Fruit fly (Drosophila melanogaster) whole organism, adult: Measurements from ENCODE around the gene Vha100-4.

Experiments used
- CG11617 ChIP-seq: fragments of 200-800 bp; sonication (Bioruptor generic); optimal IDR thresholded peaks from 2 replicates; lab custom pipeline; 2017; ENCODE audit warnings: mild to moderate bottlenecking, missing biosample characterization, missing genetic modification reagents, missing genetic modification characterization
- CG12768 ChIP-seq: fragments of 200-800 bp; sonication (Bioruptor generic); optimal IDR thresholded peaks from 2 replicates; lab custom pipeline; 2017; ENCODE audit warnings: missing biosample characterization, missing genetic modification characterization, mild to moderate bottlenecking, moderate library complexity, missing genetic modification reagents
- CG14711 ChIP-seq: fragments of 200-800 bp; sonication (Bioruptor generic); optimal IDR thresholded peaks from 2 replicates; lab custom pipeline; 2018; ENCODE audit warnings: missing biosample characterization, mild to moderate bottlenecking, missing genetic modification characterization, moderate library complexity
- CG1620 ChIP-seq: fragments of 200-800 bp; sonication (Bioruptor generic); optimal IDR thresholded peaks from 2 replicates; lab custom pipeline; 2016; ENCODE audit warnings: missing biosample characterization, missing genetic modification characterization
- CG33017 ChIP-seq: fragments of 200-800 bp; sonication (Bioruptor generic); optimal IDR thresholded peaks from 2 replicates; lab custom pipeline; 2018; ENCODE audit warnings: missing biosample characterization, mild to moderate bottlenecking, missing genetic modification characterization, moderate library complexity
- CG5204 ChIP-seq: fragments of 200-800 bp; sonication (Bioruptor generic); optimal IDR thresholded peaks from 2 replicates; lab custom pipeline; 2016; ENCODE audit warnings: missing biosample characterization, missing genetic modification characterization
- CG7045 ChIP-seq: fragments of 200-800 bp; sonication (Bioruptor generic); optimal IDR thresholded peaks from 2 replicates; lab custom pipeline; 2017; ENCODE audit warnings: missing biosample characterization, mild to moderate bottlenecking, missing genetic modification characterization
- CG7101 ChIP-seq: fragments of 200-800 bp; sonication (Bioruptor generic); optimal IDR thresholded peaks from 2 replicates; lab custom pipeline; 2018; ENCODE audit warnings: missing biosample characterization, mild to moderate bottlenecking, missing genetic modification characterization, moderate library complexity
- Clk ChIP-seq: fragments of 200-800 bp; sonication (Bioruptor generic); optimal IDR thresholded peaks from 2 replicates; lab custom pipeline; 2017; ENCODE audit warnings: missing biosample characterization, missing genetic modification characterization
- Crg-1 ChIP-seq: fragments of 200-800 bp; sonication (Bioruptor generic); optimal IDR thresholded peaks from 2 replicates; lab custom pipeline; 2016; ENCODE audit warnings: missing biosample characterization, missing genetic modification characterization
- Hr96 ChIP-seq: fragments of 200-800 bp; sonication (Bioruptor generic); optimal IDR thresholded peaks from 2 replicates; lab custom pipeline; 2016; ENCODE audit warnings: missing biosample characterization, missing genetic modification characterization
- Mnt ChIP-seq: fragments of 200-800 bp; sonication (Bioruptor generic); optimal IDR thresholded peaks from 2 replicates; lab custom pipeline; 2016; ENCODE audit warnings: missing biosample characterization, mild to moderate bottlenecking, missing genetic modification characterization
- bab1 ChIP-seq: fragments of 200-800 bp; sonication (Bioruptor generic); optimal IDR thresholded peaks from 3 replicates; lab custom pipeline; 2019; ENCODE audit warnings: missing biosample characterization, mild to moderate bottlenecking, missing genetic modification characterization, moderate library complexity
- cic ChIP-seq: fragments of 200-800 bp; sonication (Bioruptor generic); optimal IDR thresholded peaks from 2 replicates; lab custom pipeline; 2017; ENCODE audit warnings: missing biosample characterization, mild to moderate bottlenecking, missing genetic modification characterization, moderate library complexity
- cnc ChIP-seq, 2 experiments: fragments of >200 bp; optimal IDR thresholded peaks; 2 replicates each; lab custom pipeline; 2017
- kay ChIP-seq: fragments of 200-800 bp; sonication (Bioruptor generic); peaks from one replicate; lab custom pipeline; 2016; ENCODE audit warnings: missing biosample characterization, missing genetic modification characterization, borderline replicate concordance
- ovo ChIP-seq: fragments of 200-800 bp; sonication (Bioruptor generic); optimal IDR thresholded peaks from 2 replicates; lab custom pipeline; 2016; ENCODE audit warnings: missing biosample characterization, missing genetic modification characterization
- pad ChIP-seq: fragments of 200-800 bp; sonication (Bioruptor generic); optimal IDR thresholded peaks from 3 replicates; lab custom pipeline; 2017; ENCODE audit warnings: missing biosample characterization, missing genetic modification characterization, mild to moderate bottlenecking, moderate library complexity, missing genetic modification reagents
- tj ChIP-seq: fragments of 200-800 bp; sonication (Bioruptor generic); optimal IDR thresholded peaks from 3 replicates; lab custom pipeline; 2017; ENCODE audit warnings: missing biosample characterization, mild to moderate bottlenecking, missing genetic modification characterization, moderate library complexity
- toe ChIP-seq: fragments of 200-800 bp; sonication (Bioruptor generic); optimal IDR thresholded peaks from 2 replicates; lab custom pipeline; 2016; ENCODE audit warnings: missing biosample characterization, missing genetic modification characterization

Gene Vha100-4

dm6 chr3R:18395694-18396093 lies 6.1 kb upstream of the Vha100-4 start:
- peak; percentile 100 for TF ChIP-seq tj (GFP tag; lab: Kevin White, UChicago)
- TF ChIP-seq Hr96 (GFP tag; lab: Kevin White, UChicago), result no peak

- TF ChIP-seq ovo (GFP tag; lab: Kevin White, UChicago) (no peak), toe (GFP tag; lab: Kevin White, UChicago) (no peak), Clk (GFP tag; lab: Kevin White, UChicago) (no peak), cic (no peak), Crg-1 (no peak), CG12768 (no peak), CG14711 (tag; lab: Kevin White, UChicago) (no peak), CG7101 (tag; lab: Kevin White, UChicago) (no peak), Mnt (GFP tag; lab: Kevin White, UChicago) (no peak), CG5204 (GFP tag; lab: Kevin White, UChicago) (no peak), CG33017 (tag; lab: Kevin White, UChicago) (no peak), CG11617 (no peak), CG1620 (no peak), pad (GFP tag; lab: Kevin White, UChicago) (no peak)
These were observed 5.3 kb upstream of the Vha100-4 start for dm6 chr3R:18394876-18395275.

dm6 chr3R:18393436-18393835 lies 3.8 kb upstream of the Vha100-4 start:
- no peak for TF ChIP-seq CG7045
- TF ChIP-seq Mnt (GFP tag; lab: Kevin White, UChicago), result peak; percentile 14
- peak; percentile 1 for TF ChIP-seq cic
- no peak for TF ChIP-seq pad (GFP tag; lab: Kevin White, UChicago)
- TF ChIP-seq Hr96 (GFP tag; lab: Kevin White, UChicago), result no peak
- TF ChIP-seq CG7101 (tag; lab: Kevin White, UChicago), result peak; percentile 71
- no peak for TF ChIP-seq CG5204 (GFP tag; lab: Kevin White, UChicago)
- TF ChIP-seq toe (GFP tag; lab: Kevin White, UChicago), result peak; percentile 33
- TF ChIP-seq tj (GFP tag; lab: Kevin White, UChicago), result peak; percentile 32
- TF ChIP-seq Crg-1, result no peak
- TF ChIP-seq Clk (GFP tag; lab: Kevin White, UChicago), result no peak
- TF ChIP-seq CG12768, result no peak
- no peak for TF ChIP-seq cnc (optimal IDR thresholded peaks at IDR 0.05; lab: Kevin White, UChicago)
- peak; percentile 37 for TF ChIP-seq CG33017 (tag; lab: Kevin White, UChicago)
- no peak for TF ChIP-seq ovo (GFP tag; lab: Kevin White, UChicago)
- no peak for TF ChIP-seq CG1620
- TF ChIP-seq CG11617, result peak; percentile 76
- TF ChIP-seq bab1 (GFP tag; lab: Kevin White, UChicago), result peak; percentile 32
- no peak for TF ChIP-seq kay
- peak; percentile 3 for TF ChIP-seq CG14711 (tag; lab: Kevin White, UChicago)

DNA sequence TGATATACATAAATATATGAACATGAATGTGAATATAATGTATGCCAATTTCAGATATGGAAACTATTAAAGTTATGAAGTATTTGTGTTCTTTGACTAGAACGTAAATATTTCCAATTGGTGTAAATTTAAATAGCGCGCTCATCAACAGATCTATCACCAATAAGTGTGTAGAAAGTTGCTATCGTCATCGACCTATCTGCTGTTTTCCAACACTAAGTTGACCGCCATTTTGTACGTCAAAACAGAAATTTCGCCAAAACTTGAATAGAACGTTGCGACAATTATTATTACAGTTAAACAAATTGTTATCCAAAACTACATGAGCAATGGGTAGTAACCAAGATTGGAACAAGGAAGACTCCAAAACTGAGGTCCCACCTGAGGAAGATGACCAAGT lies 4.0 kb downstream of the Vha100-4 start, which contains the start of gene cona:
Gene cona, plus strand, starts transcription at position 236 of the 400 bp plus-strand sequence.
- TF ChIP-seq bab1 (GFP tag; lab: Kevin White, UChicago) (peak; percentile 14), Hr96 (GFP tag; lab: Kevin White, UChicago) (no peak)

DNA sequence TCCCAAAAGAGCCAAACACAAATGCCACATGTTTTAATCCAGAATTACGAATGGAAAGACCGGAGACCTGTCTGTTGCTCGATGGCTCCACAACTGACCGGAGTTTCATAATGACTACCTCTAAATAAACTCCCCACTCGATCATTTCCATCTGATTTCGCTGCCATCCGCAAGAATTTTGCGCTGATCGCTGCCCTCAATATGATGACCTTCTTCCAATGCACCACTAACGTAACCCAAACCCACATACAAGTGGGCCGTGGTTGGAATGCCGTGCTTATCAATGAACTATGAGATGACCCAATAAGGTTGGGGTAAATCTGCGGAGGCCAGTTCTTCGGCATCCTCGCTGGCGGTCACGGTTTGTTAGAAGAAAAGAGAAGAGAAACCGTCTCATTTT lies 4.6 kb downstream of the Vha100-4 start, which contains the start of gene CG14309:
Gene CG14309, minus strand, starts transcription at position 101 of the 400 bp plus-strand sequence.
- TF ChIP-seq tj (GFP tag; lab: Kevin White, UChicago) (peak; percentile 45), pad (GFP tag; lab: Kevin White, UChicago) (no peak), cnc (optimal IDR thresholded peaks at IDR 0.05; lab: Kevin White, UChicago) (no peak), cic (no peak)

DNA sequence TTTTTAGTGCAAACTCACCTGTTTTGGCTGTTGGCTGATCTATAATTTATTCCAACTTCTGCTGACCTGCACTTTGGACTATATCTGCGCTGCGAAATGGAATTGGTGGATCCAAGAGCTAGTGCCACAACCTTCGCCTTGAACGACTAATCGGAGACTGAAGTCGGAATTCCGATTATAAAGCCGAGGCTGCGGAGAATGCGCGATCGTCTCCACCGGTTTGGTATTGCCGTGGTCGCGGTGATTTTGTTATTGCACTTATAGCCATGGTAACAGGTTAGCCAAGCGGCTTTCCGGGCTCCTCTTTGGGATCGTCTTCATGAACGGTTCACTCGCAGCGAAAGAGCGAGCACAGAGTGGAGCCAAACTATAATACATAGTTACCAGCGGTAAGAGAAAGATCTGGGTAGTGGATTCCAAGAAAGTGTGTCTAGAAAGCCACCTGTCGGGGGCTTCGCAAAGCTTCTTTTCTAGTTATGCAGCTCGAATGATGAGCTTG lies 8.5 kb downstream of the Vha100-4 start, which contains the start of gene CG7675:
Gene CG7675, minus strand, starts transcription at position 165 of the 499 bp plus-strand sequence.
- TF ChIP-seq CG14711 (tag; lab: Kevin White, UChicago) (no peak), bab1 (GFP tag; lab: Kevin White, UChicago) (peak; percentile 52), ovo (GFP tag; lab: Kevin White, UChicago) (no peak), CG5204 (GFP tag; lab: Kevin White, UChicago) (no peak), tj (GFP tag; lab: Kevin White, UChicago) (peak; percentile 95), Clk (GFP tag; lab: Kevin White, UChicago) (no peak), pad (GFP tag; lab: Kevin White, UChicago) (no peak), CG11617 (no peak), Hr96 (GFP tag; lab: Kevin White, UChicago) (no peak), CG7101 (tag; lab: Kevin White, UChicago) (no peak), toe (GFP tag; lab: Kevin White, UChicago) (no peak)

DNA sequence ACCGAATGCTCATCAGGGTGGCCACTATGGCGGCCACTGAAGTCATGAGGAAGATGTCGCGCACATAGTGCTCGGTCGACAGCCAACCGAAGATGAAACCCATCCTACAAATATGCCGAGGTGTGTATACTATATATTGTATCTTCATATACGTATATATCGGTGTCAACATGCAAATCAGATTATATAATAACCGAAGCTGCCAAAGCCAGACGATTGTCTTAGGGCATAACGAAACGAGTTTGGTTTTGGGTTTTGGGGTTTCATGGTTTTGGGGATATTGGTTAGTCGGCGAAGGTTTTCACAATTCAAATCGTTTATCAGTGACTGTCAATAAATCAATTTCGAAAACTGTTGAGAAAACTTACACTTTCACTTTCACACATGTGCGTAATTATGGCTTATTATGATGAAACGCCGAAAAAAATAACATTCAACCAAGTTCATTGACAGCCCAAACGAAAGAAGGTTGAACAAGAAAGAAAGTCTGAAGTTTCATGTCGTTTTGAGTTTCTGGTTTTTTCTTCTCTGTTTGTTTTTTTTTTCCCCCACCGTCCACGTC lies 9.3 kb downstream of the Vha100-4 start:
- no peak for TF ChIP-seq CG14711 (tag; lab: Kevin White, UChicago)
- TF ChIP-seq Hr96 (GFP tag; lab: Kevin White, UChicago), result no peak
- TF ChIP-seq Mnt (GFP tag; lab: Kevin White, UChicago), result no peak
- no peak for TF ChIP-seq cnc (optimal IDR thresholded peaks at IDR 0.05; lab: Kevin White, UChicago)
- TF ChIP-seq CG1620, result no peak
- TF ChIP-seq CG12768, result no peak
- no peak for TF ChIP-seq CG5204 (GFP tag; lab: Kevin White, UChicago)
- peak; percentile 71 for TF ChIP-seq kay
